Worm (Caenorhabditis elegans) whole organism, early embryonic: ENCODE data around the gene Y39A1A.2.

Experiments
- B0310.2 ChIP-seq: sonication (generic microtip); optimal IDR thresholded peaks from 2 replicates; lab custom pipeline; 2016; ENCODE audit warnings: mild to moderate bottlenecking, missing genetic modification characterization, missing compliant biosample characterization
- F13C5.2 ChIP-seq: sonication (generic microtip); optimal IDR thresholded peaks from 2 replicates; lab custom pipeline; 2017; ENCODE audit warnings: mild to moderate bottlenecking, missing genetic modification characterization, inconsistent platforms, missing compliant biosample characterization
- ama-1 ChIP-seq: fragments of 150-350 bp; optimal IDR thresholded peaks from 2 replicates; lab custom pipeline; 2014
- ceh-13 ChIP-seq: fragments of 200-800 bp; sonication (Bioruptor generic); optimal IDR thresholded peaks from 2 replicates; lab custom pipeline; 2018; ENCODE audit warnings: mild to moderate bottlenecking, missing genetic modification characterization, missing compliant biosample characterization
- ceh-36 ChIP-seq: sonication (generic microtip); optimal IDR thresholded peaks from 2 replicates; lab custom pipeline; 2016; ENCODE audit warnings: missing genetic modification characterization, inconsistent platforms, missing compliant biosample characterization
- ets-7 ChIP-seq: sonication (generic microtip); optimal IDR thresholded peaks from 2 replicates; lab custom pipeline; 2016; ENCODE audit warnings: missing genotype, missing genetic modification characterization, missing compliant biosample characterization
- flt-1 ChIP-seq: fragments of 200-800 bp; sonication (Bioruptor generic); IDR thresholded peaks from 2 replicates; pipeline ENCODE4 v1.3.6; 2022; ENCODE audit warnings: missing genetic modification characterization, missing compliant biosample characterization
- hmg-4 ChIP-seq: fragments of 200-800 bp; sonication (Bioruptor generic); optimal IDR thresholded peaks from 2 replicates; lab custom pipeline; 2018; ENCODE audit warnings: mild to moderate bottlenecking, missing genetic modification characterization, missing compliant biosample characterization
- pes-1 ChIP-seq: fragments of 200-800 bp; sonication (Bioruptor generic); IDR thresholded peaks from 2 replicates; pipeline ENCODE4 v1.3.6; 2022; ENCODE audit warnings: missing genetic modification reagents, missing genetic modification characterization, missing compliant biosample characterization
- scrt-1 ChIP-seq: fragments of 200-800 bp; sonication (Bioruptor generic); IDR thresholded peaks from 2 replicates; pipeline ENCODE4 v1.3.6; 2022; ENCODE audit warnings: missing genetic modification characterization, missing compliant biosample characterization
- tbx-11 ChIP-seq: fragments of 200-800 bp; sonication (Bioruptor generic); IDR thresholded peaks from 2 replicates; pipeline ENCODE4 v1.3.6; 2022; ENCODE audit warnings: missing genetic modification characterization, missing compliant biosample characterization
- tbx-37 ChIP-seq: fragments of 200-800 bp; sonication (Bioruptor generic); conservative IDR thresholded peaks from 2 replicates; pipeline ENCODE4 v1.3.6; 2022; ENCODE audit warnings: missing genetic modification reagents, missing genetic modification characterization, missing compliant biosample characterization
- tra-4 ChIP-seq: sonication (generic microtip); optimal IDR thresholded peaks from 2 replicates; lab custom pipeline; 2017; ENCODE audit warnings: missing genetic modification characterization, missing compliant biosample characterization

DNA sequence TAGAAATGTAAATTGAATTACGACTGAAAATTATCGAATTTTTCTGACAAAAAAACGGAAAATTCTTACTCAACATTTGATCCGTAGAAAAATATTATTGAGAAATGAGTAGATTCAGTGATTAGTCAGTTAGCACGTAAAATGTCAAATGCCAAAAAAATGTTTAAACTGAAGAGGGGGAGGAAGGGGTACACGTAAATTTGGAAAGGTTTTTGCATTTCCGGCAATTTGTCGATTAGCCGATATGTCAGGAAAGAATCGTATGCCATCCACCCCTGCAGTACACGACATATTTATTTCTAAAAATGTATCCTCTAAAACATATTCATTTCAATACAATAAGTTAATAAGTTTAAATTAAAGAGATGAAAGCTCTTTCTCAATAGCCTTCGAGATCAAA, 45.5 kb downstream of the Y39A1A.2 start, which contains the start of gene T21C12.4:
- no peak for TF ChIP-seq ceh-13 (GFP tag; lab: Kevin White, UChicago)
- TF ChIP-seq hmg-4 (GFP tag; lab: Kevin White, UChicago), result no peak
- TF ChIP-seq flt-1 (GFP tag; lab: Robert Waterston, UW), result no peak
- no peak for TF ChIP-seq F13C5.2 (tag; lab: Kevin White, UChicago)
- no peak for TF ChIP-seq ceh-36
- TF ChIP-seq tbx-11 (GFP tag; lab: Robert Waterston, UW), result no peak
- TF ChIP-seq ama-1 (lab: Kevin White, UChicago), result no peak
- no peak for TF ChIP-seq pes-1
- no peak for TF ChIP-seq ets-7 (tag; lab: Kevin White, UChicago)
- TF ChIP-seq B0310.2, result no peak
- TF ChIP-seq tra-4, result no peak
- no peak for TF ChIP-seq scrt-1 (GFP tag; lab: Robert Waterston, UW)
- no peak for TF ChIP-seq tbx-37 (GFP tag; lab: Robert Waterston, UW)
